Worm (Caenorhabditis elegans) whole organism, L1 larva: ENCODE measurements around the gene W04H10.5.

Experiments
- efl-1 ChIP-seq, 4 experiments: fragments of 150-350 bp; optimal IDR thresholded peaks in 3 of 4; peaks in 1 of 4; 1 replicate in 1 of 4; 2 replicates in 3 of 4; lab custom pipeline; 2014; ENCODE audit warnings: missing biosample characterization in 2 of 4, missing genetic modification characterization in 2 of 4, missing genetic modification reagents in 2 of 4
- ets-5 ChIP-seq: fragments of 200-800 bp; sonication (Bioruptor generic); IDR thresholded peaks from 2 replicates; pipeline ENCODE4 v1.3.6; 2022; ENCODE audit warnings: missing genetic modification characterization, missing compliant biosample characterization
- fkh-10 ChIP-seq: sonication (generic microtip); optimal IDR thresholded peaks from 2 replicates; lab custom pipeline; 2017; ENCODE audit warnings: missing biosample characterization, missing genetic modification reagents, missing genetic modification characterization
- fos-1 ChIP-seq: fragments of 150-350 bp; optimal IDR thresholded peaks from 2 replicates; lab custom pipeline; 2014; ENCODE audit warnings: missing biosample characterization, missing genetic modification characterization
- grh-1 ChIP-seq: fragments of 200-800 bp; sonication (Bioruptor generic); IDR thresholded peaks from 2 replicates; pipeline ENCODE4 v1.3.6; 2022; ENCODE audit warnings: missing genetic modification reagents, missing genetic modification characterization, missing compliant biosample characterization
- hpl-2 ChIP-seq: fragments of 150-350 bp; optimal IDR thresholded peaks from 2 replicates; lab custom pipeline; 2014; ENCODE audit warnings: missing biosample characterization, missing genetic modification reagents, missing genetic modification characterization
- lin-13 ChIP-seq: fragments of 150-350 bp; optimal IDR thresholded peaks from 2 replicates; lab custom pipeline; 2014; ENCODE audit warnings: missing biosample characterization, missing genetic modification reagents, missing genetic modification characterization
- lin-14 ChIP-seq: fragments of 200-800 bp; sonication (Bioruptor generic); optimal IDR thresholded peaks from 2 replicates; lab custom pipeline; 2018; ENCODE audit warnings: mild to moderate bottlenecking, missing genetic modification characterization, moderate library complexity, missing compliant biosample characterization
- lin-35 ChIP-seq, 2 experiments: fragments of 150-350 bp; optimal IDR thresholded peaks; 2 replicates each; lab custom pipeline; 2014; ENCODE audit warnings: missing biosample characterization in 2 of 2, missing genetic modification characterization in 2 of 2, missing genetic modification reagents in 2 of 2
- lir-3 ChIP-seq: sonication (generic microtip); optimal IDR thresholded peaks from 2 replicates; lab custom pipeline; 2016; ENCODE audit warnings: mild to moderate bottlenecking, missing genetic modification characterization, moderate library complexity, missing compliant biosample characterization; ENCODE audit not compliant: poor library complexity
- lsy-2 ChIP-seq, 2 experiments: fragments of 150-350 bp; optimal IDR thresholded peaks; 2 replicates each; lab custom pipeline; 2014; ENCODE audit warnings: missing biosample characterization in 2 of 2, missing genetic modification characterization in 2 of 2
- mef-2 ChIP-seq: fragments of 150-350 bp; optimal IDR thresholded peaks from 2 replicates; lab custom pipeline; 2014; ENCODE audit warnings: missing biosample characterization, missing genetic modification characterization
- nhr-237 ChIP-seq: fragments of 150-350 bp; optimal IDR thresholded peaks from 2 replicates; lab custom pipeline; 2014; ENCODE audit warnings: missing biosample characterization, missing genetic modification characterization
- nhr-47 ChIP-seq: sonication (generic microtip); optimal IDR thresholded peaks from 2 replicates; lab custom pipeline; 2016; ENCODE audit warnings: mild to moderate bottlenecking, missing genetic modification characterization, moderate library complexity, missing compliant biosample characterization
- nhr-85 ChIP-seq: sonication (generic microtip); peaks from one replicate; lab custom pipeline; 2016; ENCODE audit warnings: missing genetic modification characterization, inconsistent platforms, missing compliant biosample characterization
- rnt-1 ChIP-seq: sonication (generic microtip); optimal IDR thresholded peaks from 2 replicates; lab custom pipeline; 2016; ENCODE audit warnings: mild to moderate bottlenecking, missing genetic modification characterization, moderate library complexity, missing compliant biosample characterization
- snpc-4 ChIP-seq: fragments of 150-350 bp; optimal IDR thresholded peaks from 2 replicates; lab custom pipeline; 2014; ENCODE audit warnings: missing biosample characterization, missing genetic modification characterization
- tbx-2 ChIP-seq: sonication (generic microtip); optimal IDR thresholded peaks from 2 replicates; lab custom pipeline; 2016; ENCODE audit warnings: missing genetic modification characterization, missing compliant biosample characterization
- unc-130 ChIP-seq: fragments of 150-350 bp; optimal IDR thresholded peaks from 2 replicates; lab custom pipeline; 2017; ENCODE audit warnings: missing biosample characterization, missing genetic modification characterization, inconsistent platforms
- unc-62 ChIP-seq: fragments of 150-350 bp; optimal IDR thresholded peaks from 2 replicates; lab custom pipeline; 2014; ENCODE audit warnings: missing biosample characterization, missing genetic modification reagents, missing genetic modification characterization
- unc-86 ChIP-seq: sonication (generic microtip); optimal IDR thresholded peaks from 2 replicates; lab custom pipeline; 2016; ENCODE audit warnings: missing genetic modification characterization, missing compliant biosample characterization
- zip-4 ChIP-seq: fragments of 200-800 bp; sonication (Bioruptor generic); optimal IDR thresholded peaks from 2 replicates; lab custom pipeline; 2018; ENCODE audit warnings: mild to moderate bottlenecking, missing genetic modification characterization, moderate library complexity, missing compliant biosample characterization

The W04H10.5 gene

ce11 chrII:650321-651005 lies 44.3 kb downstream of the W04H10.5 start, which contains the start of the genes K07E8.7 and frpr-14 (continued):
- TF ChIP-seq lin-14 (GFP tag; lab: Kevin White, UChicago) (peak; percentile 38), tbx-2 (tag; lab: Kevin White, UChicago) (peak; percentile 4), efl-1 (optimal IDR thresholded peaks at IDR 0.05; lab: Kevin White, UChicago) (peak; percentile 30 to 35), efl-1 (GFP tag; optimal IDR thresholded peaks at IDR 0.05 in 1 of 2; lab: Kevin White, UChicago) (peak; percentile 50 to 90), unc-86 (tag; lab: Kevin White, UChicago) (peak; percentile 6), nhr-47 (tag; lab: Kevin White, UChicago) (peak; percentile 56), lin-35 (GFP tag; optimal IDR thresholded peaks at IDR 0.05; lab: Kevin White, UChicago) (peak; percentile 52 to 64), lsy-2 (tag; optimal IDR thresholded peaks at IDR 0.05; lab: Kevin White, UChicago) (peak; percentile 35 to 64), ets-5 (GFP tag; lab: Robert Waterston, UW) (no peak), zip-4 (GFP tag; lab: Kevin White, UChicago) (no peak), grh-1 (peak; percentile 28; the same call in 1 of the 2 replicates), rnt-1 (tag; lab: Kevin White, UChicago) (no peak), mef-2 (tag; lab: Kevin White, UChicago) (no peak), lir-3 (no peak), hpl-2 (GFP tag; lab: Kevin White, UChicago) (no peak), nhr-85 (peak; percentile 71), nhr-237 (no peak), fos-1 (tag; lab: Kevin White, UChicago) (no peak), fkh-10 (GFP tag; lab: Kevin White, UChicago) (peak; percentile 47)

ce11 chrII:651324-651723 lies 45.2 kb downstream of the W04H10.5 start:
- TF ChIP-seq unc-130 (tag; lab: Kevin White, UChicago), result no peak
- TF ChIP-seq snpc-4 (tag; lab: Kevin White, UChicago), result no peak
- no peak for TF ChIP-seq lin-13 (GFP tag; lab: Kevin White, UChicago)
- no peak for TF ChIP-seq unc-62
